Fruit fly (Drosophila melanogaster) whole organism, embryonic: ENCODE results near the gene CG12299.

Experiments used
- Bgb ChIP-seq: fragments of 200-800 bp; sonication (Bioruptor generic); IDR thresholded peaks from 2 replicates; pipeline ENCODE4 v1.3.6; 2022; ENCODE audit warnings: missing biosample characterization, missing genetic modification characterization; ENCODE audit not compliant: partially characterized antibody
- CG10209 ChIP-seq: fragments of 200-800 bp; sonication (Bioruptor generic); optimal IDR thresholded peaks from 3 replicates; lab custom pipeline; 2017; ENCODE audit warnings: missing biosample characterization, mild to moderate bottlenecking, missing genetic modification characterization, missing genetic modification reagents
- CG10543 ChIP-seq: fragments of 200-800 bp; sonication (Bioruptor generic); optimal IDR thresholded peaks from 3 replicates; lab custom pipeline; 2017; ENCODE audit warnings: missing biosample characterization, mild to moderate bottlenecking, missing genetic modification characterization, moderate library complexity
- CG12104 ChIP-seq: fragments of 200-800 bp; sonication (Bioruptor generic); optimal IDR thresholded peaks from 3 replicates; lab custom pipeline; 2016; ENCODE audit warnings: missing biosample characterization, missing genetic modification characterization
- CG12155 ChIP-seq: fragments of 200-800 bp; sonication (Bioruptor generic); optimal IDR thresholded peaks from 3 replicates; lab custom pipeline; 2016; ENCODE audit warnings: missing biosample characterization, missing genetic modification characterization
- CG13624 ChIP-seq: fragments of 200-800 bp; sonication (Bioruptor generic); optimal IDR thresholded peaks from 2 replicates; lab custom pipeline; 2016; ENCODE audit warnings: missing biosample characterization, missing genetic modification characterization
- CG13775 ChIP-seq: fragments of 200-800 bp; sonication (Bioruptor generic); optimal IDR thresholded peaks from 3 replicates; lab custom pipeline; 2017; ENCODE audit warnings: missing biosample characterization, mild to moderate bottlenecking, missing genetic modification characterization
- CG15514 ChIP-seq: fragments of 200-800 bp; sonication (Bioruptor generic); optimal IDR thresholded peaks from 3 replicates; lab custom pipeline; 2017; ENCODE audit warnings: missing biosample characterization, missing genetic modification characterization, mild to moderate bottlenecking, moderate library complexity, missing genetic modification reagents
- CG15696 ChIP-seq: fragments of 200-800 bp; sonication (Bioruptor generic); optimal IDR thresholded peaks from 2 replicates; lab custom pipeline; 2019; ENCODE audit warnings: missing biosample characterization, mild to moderate bottlenecking, missing genetic modification characterization, moderate library complexity
- CG1647 ChIP-seq: fragments of 200-800 bp; sonication (Bioruptor generic); optimal IDR thresholded peaks from 3 replicates; lab custom pipeline; 2016; ENCODE audit warnings: missing biosample characterization, missing genetic modification characterization
- CG17385 ChIP-seq: fragments of 200-800 bp; sonication (Bioruptor generic); optimal IDR thresholded peaks from 3 replicates; lab custom pipeline; 2018; ENCODE audit warnings: missing biosample characterization, mild to moderate bottlenecking, missing genetic modification characterization
- CG1792 ChIP-seq: fragments of 200-800 bp; sonication (Bioruptor generic); optimal IDR thresholded peaks from 2 replicates; lab custom pipeline; 2016; ENCODE audit warnings: missing biosample characterization, missing genetic modification characterization
- CG2889 ChIP-seq: fragments of 200-800 bp; sonication (Bioruptor generic); IDR thresholded peaks from 3 replicates; pipeline ENCODE4 v1.3.6; 2022; ENCODE audit warnings: missing biosample characterization, missing genetic modification characterization
- CG34376 ChIP-seq: fragments of 200-800 bp; sonication (Bioruptor generic); optimal IDR thresholded peaks from 2 replicates; lab custom pipeline; 2018; ENCODE audit warnings: missing biosample characterization, mild to moderate bottlenecking, missing genetic modification characterization
- CG4360 ChIP-seq: fragments of 200-800 bp; sonication (Bioruptor generic); IDR thresholded peaks from 2 replicates; pipeline ENCODE4 v1.3.6; 2022; ENCODE audit warnings: missing biosample characterization, missing genetic modification characterization
- CG6813 ChIP-seq: fragments of 200-800 bp; sonication (Bioruptor generic); optimal IDR thresholded peaks from 2 replicates; lab custom pipeline; 2017; ENCODE audit warnings: missing biosample characterization, missing genetic modification characterization, mild to moderate bottlenecking, moderate library complexity, missing genetic modification reagents
- CHES-1-like ChIP-seq: fragments of 200-800 bp; sonication (Bioruptor generic); optimal IDR thresholded peaks from 2 replicates; lab custom pipeline; 2016; ENCODE audit warnings: missing biosample characterization, missing genetic modification characterization
- CoRest ChIP-seq: fragments of 200-800 bp; sonication (Bioruptor generic); optimal IDR thresholded peaks from 3 replicates; lab custom pipeline; 2018; ENCODE audit warnings: missing biosample characterization, mild to moderate bottlenecking, missing genetic modification characterization, moderate library complexity
- Elba2 ChIP-seq: fragments of 200-800 bp; sonication (Bioruptor generic); optimal IDR thresholded peaks from 3 replicates; lab custom pipeline; 2016; ENCODE audit warnings: missing biosample characterization, missing genetic modification characterization
- Ets97D ChIP-seq: fragments of 200-800 bp; sonication (Bioruptor generic); optimal IDR thresholded peaks from 3 replicates; lab custom pipeline; 2016; ENCODE audit warnings: missing biosample characterization, missing genetic modification characterization
- HHEX ChIP-seq: fragments of 200-800 bp; sonication (Bioruptor generic); optimal IDR thresholded peaks from 3 replicates; lab custom pipeline; 2017; ENCODE audit warnings: missing biosample characterization, mild to moderate bottlenecking, missing genetic modification characterization, missing genetic modification reagents
- Lhr ChIP-seq: fragments of 200-800 bp; sonication (Bioruptor generic); optimal IDR thresholded peaks from 3 replicates; lab custom pipeline; 2017; ENCODE audit warnings: mild to moderate bottlenecking, missing biosample characterization, missing genetic modification reagents, missing genetic modification characterization
- MTF-1 ChIP-seq: fragments of 200-800 bp; sonication (Bioruptor generic); optimal IDR thresholded peaks from 2 replicates; lab custom pipeline; 2018; ENCODE audit warnings: missing biosample characterization, mild to moderate bottlenecking, missing genetic modification characterization, borderline replicate concordance
- Nf-YC ChIP-seq: fragments of 200-800 bp; optimal IDR thresholded peaks from 3 replicates; lab custom pipeline; 2019; ENCODE audit warnings: missing biosample characterization, mild to moderate bottlenecking, missing genetic modification characterization, moderate library complexity
- Oaz ChIP-seq: fragments of 200-800 bp; sonication (Bioruptor generic); IDR thresholded peaks from 2 replicates; pipeline ENCODE4 v1.3.6; 2022; ENCODE audit warnings: missing biosample characterization, missing genetic modification characterization
- Oli ChIP-seq: fragments of 200-800 bp; sonication (Bioruptor generic); optimal IDR thresholded peaks from 2 replicates; lab custom pipeline; 2018; ENCODE audit warnings: missing biosample characterization, mild to moderate bottlenecking, missing genetic modification characterization, moderate library complexity
- Opbp ChIP-seq: fragments of 200-800 bp; sonication (Bioruptor generic); IDR thresholded peaks from 3 replicates; pipeline ENCODE4 v1.3.6; 2022; ENCODE audit warnings: missing biosample characterization, missing genetic modification characterization; ENCODE audit not compliant: partially characterized antibody
- Rfx ChIP-seq: fragments of 200-800 bp; sonication (Bioruptor generic); IDR thresholded peaks from 2 replicates; pipeline ENCODE4 v1.3.6; 2022; ENCODE audit warnings: missing biosample characterization, missing genetic modification characterization
- Scr ChIP-seq: fragments of 200-800 bp; sonication (Bioruptor generic); IDR thresholded peaks from 2 replicates; pipeline ENCODE4 v1.3.6; 2022; ENCODE audit warnings: missing biosample characterization, missing genetic modification characterization; ENCODE audit not compliant: partially characterized antibody
- Ssrp ChIP-seq: fragments of 200-800 bp; sonication (Bioruptor generic); optimal IDR thresholded peaks from 2 replicates; lab custom pipeline; 2018; ENCODE audit warnings: missing biosample characterization, mild to moderate bottlenecking, missing genetic modification characterization, moderate library complexity
- YL-1 ChIP-seq: fragments of 200-800 bp; sonication (Bioruptor generic); optimal IDR thresholded peaks from 3 replicates; lab custom pipeline; 2017; ENCODE audit warnings: missing biosample characterization, mild to moderate bottlenecking, missing genetic modification characterization
- ase ChIP-seq: fragments of 200-800 bp; sonication (Bioruptor generic); IDR thresholded peaks from 3 replicates; pipeline ENCODE4 v1.3.6; 2022; ENCODE audit warnings: missing biosample characterization, missing genetic modification characterization
- bsh ChIP-seq, 2 experiments: fragments of 200-800 bp; sonication (Bioruptor generic); optimal IDR thresholded peaks; 2 replicates each; lab custom pipeline; 2017 to 2018; ENCODE audit warnings: mild to moderate bottlenecking in 2 of 2, missing biosample characterization in 2 of 2, missing genetic modification characterization in 2 of 2, moderate library complexity in 1 of 2
- cg ChIP-seq: fragments of 200-800 bp; sonication (Bioruptor generic); optimal IDR thresholded peaks from 3 replicates; lab custom pipeline; 2019; ENCODE audit warnings: missing biosample characterization, mild to moderate bottlenecking, missing genetic modification characterization, moderate library complexity
- crp ChIP-seq, 2 experiments: fragments of 200-800 bp; sonication (Bioruptor generic); optimal IDR thresholded peaks; 2 replicates in 1 of 2; 3 replicates in 1 of 2; lab custom pipeline; 2017; ENCODE audit warnings: missing biosample characterization in 2 of 2, missing genetic modification characterization in 2 of 2, mild to moderate bottlenecking in 1 of 2, moderate library complexity in 1 of 2
- dpn ChIP-seq, 2 experiments: fragments of 200-800 bp; sonication (Bioruptor generic); optimal IDR thresholded peaks; 3 replicates each; lab custom pipeline; 2016; ENCODE audit warnings: missing biosample characterization in 2 of 2, missing genetic modification characterization in 2 of 2
- dysf ChIP-seq: fragments of 200-800 bp; sonication (Bioruptor generic); IDR thresholded peaks from 3 replicates; pipeline ENCODE4 v1.3.6; 2022; ENCODE audit warnings: missing biosample characterization, missing genetic modification characterization
- fd96Cb ChIP-seq: fragments of 200-800 bp; sonication (Bioruptor generic); optimal IDR thresholded peaks from 2 replicates; lab custom pipeline; 2018; ENCODE audit warnings: missing biosample characterization, mild to moderate bottlenecking, missing genetic modification characterization, moderate library complexity
- gt ChIP-seq: fragments of 200-800 bp; sonication (Bioruptor generic); IDR thresholded peaks from 2 replicates; pipeline ENCODE4 v1.3.6; 2022; ENCODE audit warnings: missing biosample characterization, missing genetic modification characterization
- hbn ChIP-seq: fragments of 200-800 bp; sonication (Bioruptor generic); IDR thresholded peaks from 2 replicates; pipeline ENCODE4 v1.3.6; 2022; ENCODE audit warnings: missing biosample characterization, missing genetic modification characterization; ENCODE audit not compliant: partially characterized antibody
- inv ChIP-seq: fragments of 200-800 bp; sonication (Bioruptor generic); IDR thresholded peaks from 2 replicates; pipeline ENCODE4 v1.3.6; 2022; ENCODE audit warnings: missing biosample characterization, missing genetic modification characterization; ENCODE audit not compliant: partially characterized antibody
- lilli ChIP-seq: fragments of 200-800 bp; sonication (Bioruptor generic); optimal IDR thresholded peaks from 3 replicates; lab custom pipeline; 2016; ENCODE audit warnings: missing biosample characterization, missing genetic modification characterization
- luna ChIP-seq: fragments of 200-800 bp; sonication (Bioruptor generic); optimal IDR thresholded peaks from 2 replicates; lab custom pipeline; 2016; ENCODE audit warnings: missing biosample characterization, missing genetic modification characterization
- pho ChIP-seq: fragments of 200-800 bp; sonication (Bioruptor generic); optimal IDR thresholded peaks from 2 replicates; lab custom pipeline; 2016; ENCODE audit warnings: missing biosample characterization, missing genetic modification characterization
- pnt ChIP-seq: fragments of 200-800 bp; sonication (Bioruptor generic); optimal IDR thresholded peaks from 3 replicates; lab custom pipeline; 2016; ENCODE audit warnings: missing biosample characterization, missing genetic modification characterization
- seq ChIP-seq: fragments of 200-800 bp; sonication (Bioruptor generic); IDR thresholded peaks from 2 replicates; pipeline ENCODE4 v1.3.6; 2022; ENCODE audit warnings: missing biosample characterization, missing genetic modification characterization
- slou ChIP-seq: fragments of 200-800 bp; sonication (Bioruptor generic); optimal IDR thresholded peaks from 3 replicates; lab custom pipeline; 2016; ENCODE audit warnings: missing biosample characterization, missing genetic modification characterization
- tx ChIP-seq: fragments of 200-800 bp; sonication (Bioruptor generic); optimal IDR thresholded peaks from 2 replicates; lab custom pipeline; 2016; ENCODE audit warnings: missing biosample characterization, missing genetic modification characterization
- vvl ChIP-seq: fragments of 200-800 bp; sonication (Bioruptor generic); IDR thresholded peaks from 2 replicates; pipeline ENCODE4 v1.3.6; 2022; ENCODE audit warnings: missing biosample characterization, missing genetic modification characterization

Gene CG12299

dm6 chr2L:10732343-10732808 is 4.8 kb upstream of the CG12299 start, which contains the start of the genes EMC3 and Dpy-30L1 (continued):
- TF ChIP-seq CG12155 (peak; percentile 54), CG17385 (no peak), CG15514 (GFP tag; lab: Kevin White, UChicago) (peak; percentile 71), bsh (GFP tag; optimal IDR thresholded peaks at IDR 0.05; lab: Kevin White, UChicago) (peak in 1 of 2 experiments; percentile 53), dpn (GFP tag; optimal IDR thresholded peaks at IDR 0.05; lab: Kevin White, UChicago) (peak; percentile 50 to 63), MTF-1 (no peak), Ssrp (tag; lab: Kevin White, UChicago) (peak; percentile 44), inv (GFP tag; lab: Robert Waterston, UW) (peak; percentile 73), Nf-YC (tag; lab: Kevin White, UChicago) (no peak), lilli (peak; percentile 78), luna (no peak), HHEX (peak; percentile 15), tx (GFP tag; lab: Kevin White, UChicago) (peak; percentile 25), YL-1 (GFP tag; lab: Kevin White, UChicago) (peak; percentile 88), CG10209 (GFP tag; lab: Kevin White, UChicago) (peak; percentile 78), Rfx (GFP tag; lab: Robert Waterston, UW) (peak; percentile 71), Oli (tag; lab: Kevin White, UChicago) (peak; percentile 28), CG4360 (GFP tag; lab: Robert Waterston, UW) (no peak), crp (GFP tag; optimal IDR thresholded peaks at IDR 0.05; lab: Kevin White, UChicago) (peak in 1 of 2 experiments; percentile 30), CG12104 (no peak), CG15696 (tag; lab: Kevin White, UChicago) (peak; percentile 41), CHES-1-like (GFP tag; lab: Kevin White, UChicago) (peak; percentile 33), gt (GFP tag; lab: Robert Waterston, UW) (no peak), Lhr (GFP tag; lab: Kevin White, UChicago) (peak; percentile 11), hbn (GFP tag; lab: Robert Waterston, UW) (peak; percentile 84), slou (GFP tag; lab: Kevin White, UChicago) (no peak), CG13624 (GFP tag; lab: Kevin White, UChicago) (peak; percentile 68), dysf (peak; percentile 57; the same call in 2 of the 3 replicates), Oaz (GFP tag; lab: Robert Waterston, UW) (no peak), Elba2 (GFP tag; lab: Kevin White, UChicago) (peak; percentile 32), CG6813 (GFP tag; lab: Kevin White, UChicago) (no peak), ase (GFP tag; lab: Robert Waterston, UW) (peak; percentile 23; the same call in 1 of the 3 replicates), CG2889 (GFP tag; lab: Robert Waterston, UW) (no peak), pnt (GFP tag; lab: Kevin White, UChicago) (no peak), Ets97D (GFP tag; lab: Kevin White, UChicago) (peak; percentile 57), seq (no peak), pho (GFP tag; lab: Kevin White, UChicago) (peak; percentile 48), CG1647 (GFP tag; lab: Kevin White, UChicago) (peak; percentile 24), CG34376 (peak; percentile 45), fd96Cb (tag; lab: Kevin White, UChicago) (peak; percentile 2), vvl (GFP tag; lab: Robert Waterston, UW) (peak; percentile 58; the same call in 1 of the 2 replicates), CG10543 (GFP tag; lab: Kevin White, UChicago) (no peak), cg (GFP tag; lab: Kevin White, UChicago) (no peak), CG13775 (GFP tag; lab: Kevin White, UChicago) (peak; percentile 70), Scr (GFP tag; lab: Robert Waterston, UW) (peak; percentile 92), Bgb (GFP tag; lab: Robert Waterston, UW) (peak; percentile 75), Opbp (peak; percentile 72; the same call in 2 of the 3 replicates), CoRest (tag; lab: Kevin White, UChicago) (peak; percentile 74), CG1792 (GFP tag; lab: Kevin White, UChicago) (peak; percentile 28)
